Worm (Caenorhabditis elegans) whole organism, L3 larva: ENCODE measurements around the gene daf-31.

Source experiments
- R02D3.7 ChIP-seq: fragments of 150-350 bp; optimal IDR thresholded peaks from 2 replicates; lab custom pipeline; 2014; ENCODE audit warnings: missing biosample characterization, missing genetic modification characterization
- ZK546.5 ChIP-seq: sonication (generic microtip); optimal IDR thresholded peaks from 2 replicates; lab custom pipeline; 2017; ENCODE audit warnings: missing biosample characterization, missing genetic modification characterization
- ama-1 ChIP-seq: fragments of 150-350 bp; optimal IDR thresholded peaks from 2 replicates; lab custom pipeline; 2018
- ceh-16 ChIP-seq: sonication (generic microtip); optimal IDR thresholded peaks from 2 replicates; lab custom pipeline; 2017; ENCODE audit warnings: missing biosample characterization, missing genetic modification characterization
- ceh-28 ChIP-seq: fragments of 150-350 bp; optimal IDR thresholded peaks from 2 replicates; lab custom pipeline; 2014; ENCODE audit warnings: missing biosample characterization, missing genetic modification reagents, missing genetic modification characterization
- ceh-82 ChIP-seq: fragments of 150-350 bp; optimal IDR thresholded peaks from 2 replicates; lab custom pipeline; 2014; ENCODE audit warnings: missing biosample characterization, missing genetic modification characterization
- ceh-9 ChIP-seq: sonication (generic microtip); optimal IDR thresholded peaks from 2 replicates; lab custom pipeline; 2018; ENCODE audit warnings: missing biosample characterization, missing genetic modification characterization
- daf-12 ChIP-seq: fragments of 150-350 bp; optimal IDR thresholded peaks from 2 replicates; lab custom pipeline; 2014; ENCODE audit warnings: missing biosample characterization, missing genetic modification reagents, missing genetic modification characterization
- egl-27 ChIP-seq: sonication (generic microtip); optimal IDR thresholded peaks from 4 replicates; lab custom pipeline; 2017; ENCODE audit warnings: missing biosample characterization, missing genetic modification reagents, missing genetic modification characterization
- egl-5 ChIP-seq: fragments of 150-350 bp; optimal IDR thresholded peaks from 2 replicates; lab custom pipeline; 2017; ENCODE audit warnings: missing biosample characterization, missing genetic modification reagents, missing genetic modification characterization, inconsistent platforms
- elt-1 ChIP-seq: fragments of 150-350 bp; optimal IDR thresholded peaks from 2 replicates; lab custom pipeline; 2014; ENCODE audit warnings: missing biosample characterization, missing genetic modification characterization
- elt-2 ChIP-seq: sonication (generic microtip); optimal IDR thresholded peaks from 2 replicates; lab custom pipeline; 2016; ENCODE audit warnings: missing genetic modification reagents, mild to moderate bottlenecking, missing genetic modification characterization, missing compliant biosample characterization
- eor-1 ChIP-seq, 2 experiments: fragments of 150-350 bp; optimal IDR thresholded peaks; 2 replicates each; lab custom pipeline; 2014 to 2018; ENCODE audit warnings: missing biosample characterization in 2 of 2, missing genetic modification characterization in 2 of 2
- fkh-10 ChIP-seq: sonication (generic microtip); optimal IDR thresholded peaks from 2 replicates; lab custom pipeline; 2017; ENCODE audit warnings: missing biosample characterization, missing genetic modification reagents, missing genetic modification characterization
- fkh-2 ChIP-seq: fragments of 150-350 bp; optimal IDR thresholded peaks from 2 replicates; lab custom pipeline; 2014; ENCODE audit warnings: missing biosample characterization, missing genetic modification reagents, missing genetic modification characterization
- fos-1 ChIP-seq: fragments of 150-350 bp; optimal IDR thresholded peaks from 2 replicates; lab custom pipeline; 2014; ENCODE audit warnings: missing biosample characterization, missing genetic modification characterization
- jun-1 ChIP-seq: fragments of 150-350 bp; optimal IDR thresholded peaks from 2 replicates; lab custom pipeline; 2014; ENCODE audit warnings: missing biosample characterization, missing genetic modification reagents, missing genetic modification characterization
- lin-15B ChIP-seq: fragments of 150-350 bp; optimal IDR thresholded peaks from 2 replicates; lab custom pipeline; 2014; ENCODE audit warnings: missing biosample characterization, missing genetic modification characterization
- lin-39 ChIP-seq: fragments of 150-350 bp; optimal IDR thresholded peaks from 2 replicates; lab custom pipeline; 2018; ENCODE audit warnings: missing biosample characterization, missing genetic modification reagents, missing genetic modification characterization
- lsy-12 ChIP-seq: sonication (generic microtip); optimal IDR thresholded peaks from 2 replicates; lab custom pipeline; 2016; ENCODE audit warnings: mild to moderate bottlenecking, missing genetic modification characterization, missing compliant biosample characterization
- mdl-1 ChIP-seq: fragments of 150-350 bp; optimal IDR thresholded peaks from 2 replicates; lab custom pipeline; 2014; ENCODE audit warnings: missing biosample characterization, missing genetic modification characterization
- nfya-1 ChIP-seq: sonication (generic microtip); optimal IDR thresholded peaks from 2 replicates; lab custom pipeline; 2017; ENCODE audit warnings: missing genetic modification characterization, mild to moderate bottlenecking, missing compliant biosample characterization, antibody characterized with exemption, moderate library complexity; ENCODE audit not compliant: insufficient read depth
- nhr-11 ChIP-seq: fragments of 150-350 bp; optimal IDR thresholded peaks from 2 replicates; lab custom pipeline; 2014; ENCODE audit warnings: missing biosample characterization, missing genetic modification characterization
- nhr-12 ChIP-seq: fragments of 150-350 bp; optimal IDR thresholded peaks from 2 replicates; lab custom pipeline; 2014; ENCODE audit warnings: missing biosample characterization, missing genetic modification characterization
- nhr-23 ChIP-seq: fragments of 150-350 bp; optimal IDR thresholded peaks from 2 replicates; lab custom pipeline; 2014; ENCODE audit warnings: missing biosample characterization, missing genetic modification reagents, missing genetic modification characterization
- nhr-237 ChIP-seq: fragments of 150-350 bp; optimal IDR thresholded peaks from 2 replicates; lab custom pipeline; 2014; ENCODE audit warnings: missing biosample characterization, missing genetic modification characterization
- nhr-25 ChIP-seq: sonication (generic microtip); optimal IDR thresholded peaks from 2 replicates; lab custom pipeline; 2017; ENCODE audit warnings: missing biosample characterization, missing genetic modification characterization
- nhr-43 ChIP-seq: sonication (generic microtip); optimal IDR thresholded peaks from 2 replicates; lab custom pipeline; 2016; ENCODE audit warnings: mild to moderate bottlenecking, missing genetic modification characterization, missing compliant biosample characterization; ENCODE audit not compliant: poor library complexity, severe bottlenecking
- nhr-67 ChIP-seq: fragments of 150-350 bp; optimal IDR thresholded peaks from 2 replicates; lab custom pipeline; 2014; ENCODE audit warnings: missing biosample characterization, missing genetic modification characterization
- nhr-76 ChIP-seq: fragments of 150-350 bp; sonication (generic microtip); optimal IDR thresholded peaks from 5 replicates; lab custom pipeline; 2014; ENCODE audit warnings: missing biosample characterization, missing genetic modification characterization
- nhr-77 ChIP-seq: fragments of 150-350 bp; optimal IDR thresholded peaks from 2 replicates; lab custom pipeline; 2014; ENCODE audit warnings: missing biosample characterization, missing genetic modification characterization
- pqm-1 ChIP-seq: fragments of 150-350 bp; optimal IDR thresholded peaks from 2 replicates; lab custom pipeline; 2017; ENCODE audit warnings: missing biosample characterization, missing genetic modification characterization, inconsistent platforms
- skn-1 ChIP-seq: fragments of 150-350 bp; optimal IDR thresholded peaks from 2 replicates; lab custom pipeline; 2014; ENCODE audit warnings: missing biosample characterization, missing genetic modification characterization
- unc-39 ChIP-seq: sonication (generic microtip); optimal IDR thresholded peaks from 4 replicates; lab custom pipeline; 2017; ENCODE audit warnings: missing biosample characterization, missing genetic modification characterization
- unc-62 ChIP-seq: fragments of 150-350 bp; sonication (generic microtip); optimal IDR thresholded peaks from 4 replicates; lab custom pipeline; 2014; ENCODE audit warnings: missing biosample characterization, missing genetic modification reagents, missing genetic modification characterization
- ztf-11 ChIP-seq: fragments of 150-350 bp; optimal IDR thresholded peaks from 2 replicates; lab custom pipeline; 2014; ENCODE audit warnings: missing biosample characterization, missing genetic modification characterization
- ztf-4 ChIP-seq: fragments of 150-350 bp; optimal IDR thresholded peaks from 2 replicates; lab custom pipeline; 2014; ENCODE audit warnings: missing biosample characterization, missing genetic modification characterization

daf-31 gene

DNA sequence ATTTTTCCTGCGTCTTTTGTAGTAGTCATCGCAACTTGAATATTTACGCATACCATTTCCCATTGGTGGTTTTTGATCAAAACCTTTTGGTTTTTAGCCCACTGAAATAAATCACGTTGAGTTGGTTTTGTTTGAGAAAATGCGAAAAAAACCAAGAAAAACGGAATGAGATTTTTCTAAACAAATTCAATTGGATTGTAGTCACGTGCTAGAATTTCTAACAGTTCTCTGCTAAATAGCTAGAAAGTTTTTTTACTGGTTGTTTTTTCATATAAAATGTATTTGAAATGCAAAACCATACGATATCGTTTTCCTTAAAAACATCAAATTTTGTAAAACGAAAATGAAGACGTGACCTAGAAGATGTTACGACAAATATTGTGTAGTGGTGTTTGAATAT lies 13.5 kb upstream of the daf-31 start, which contains the start of gene K07H8.12:
Gene K07H8.12, minus strand, starts transcription at position 101 of the 400 bp plus-strand sequence.
- TF ChIP-seq fkh-10 (GFP tag; lab: Kevin White, UChicago), result no peak
- TF ChIP-seq ceh-82 (tag; lab: Kevin White, UChicago), result no peak
- no peak for TF ChIP-seq ZK546.5 (tag; lab: Kevin White, UChicago)
- TF ChIP-seq lsy-12, result no peak
- no peak for TF ChIP-seq eor-1 (tag; optimal IDR thresholded peaks at IDR 0.05; lab: Kevin White, UChicago)
- no peak for TF ChIP-seq mdl-1 (tag; lab: Kevin White, UChicago)
- TF ChIP-seq ztf-4, result no peak
- TF ChIP-seq pqm-1 (tag; lab: Kevin White, UChicago), result no peak
- TF ChIP-seq ceh-9, result no peak
- no peak for TF ChIP-seq R02D3.7 (tag; lab: Kevin White, UChicago)
- TF ChIP-seq nhr-23 (tag; lab: Kevin White, UChicago), result no peak
- TF ChIP-seq, all 47 proteins: peak for 0

DNA sequence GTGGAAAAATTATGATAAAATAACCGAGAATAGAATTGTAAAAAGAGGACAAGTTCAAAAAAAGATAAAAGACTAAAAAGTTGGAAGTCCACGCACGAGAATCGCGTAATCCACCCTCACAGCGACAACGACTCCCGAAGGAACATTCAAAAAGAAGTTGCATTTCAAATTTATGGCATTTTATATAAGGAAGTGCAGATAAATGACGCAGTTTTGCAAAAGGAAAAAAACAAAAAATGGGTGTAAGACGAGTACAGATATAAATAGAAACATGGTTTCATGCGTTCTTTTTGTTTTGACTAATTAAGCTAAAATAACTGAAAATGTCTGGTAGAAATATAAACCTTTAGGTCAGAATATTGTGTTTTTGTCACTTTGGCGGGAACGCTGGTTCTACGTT lies 6.9 kb upstream of the daf-31 start:
- no peak for TF ChIP-seq egl-27 (tag; lab: Kevin White, UChicago)
- no peak for TF ChIP-seq nhr-67 (tag; lab: Kevin White, UChicago)
- no peak for TF ChIP-seq unc-39
- no peak for TF ChIP-seq fkh-10 (GFP tag; lab: Kevin White, UChicago)
- no peak for TF ChIP-seq nhr-237
- TF ChIP-seq nhr-25 (tag; lab: Kevin White, UChicago), result no peak
- no peak for TF ChIP-seq eor-1 (tag; optimal IDR thresholded peaks at IDR 0.05; lab: Kevin White, UChicago)
- no peak for TF ChIP-seq ama-1
- no peak for TF ChIP-seq skn-1 (tag; lab: Kevin White, UChicago)
- TF ChIP-seq fos-1 (tag; lab: Kevin White, UChicago), result no peak
- TF ChIP-seq daf-12 (tag; lab: Kevin White, UChicago), result no peak
- no peak for TF ChIP-seq nhr-11 (tag; lab: Kevin White, UChicago)
- TF ChIP-seq lin-39 (tag; lab: Kevin White, UChicago), result no peak
- no peak for TF ChIP-seq ceh-9
- TF ChIP-seq ztf-11, result no peak
- no peak for TF ChIP-seq nfya-1 (tag; lab: Kevin White, UChicago)
- no peak for TF ChIP-seq elt-2 (tag; lab: Kevin White, UChicago)
- TF ChIP-seq lin-15B (tag; lab: Kevin White, UChicago), result no peak
- TF ChIP-seq egl-5 (tag; lab: Kevin White, UChicago), result no peak

DNA sequence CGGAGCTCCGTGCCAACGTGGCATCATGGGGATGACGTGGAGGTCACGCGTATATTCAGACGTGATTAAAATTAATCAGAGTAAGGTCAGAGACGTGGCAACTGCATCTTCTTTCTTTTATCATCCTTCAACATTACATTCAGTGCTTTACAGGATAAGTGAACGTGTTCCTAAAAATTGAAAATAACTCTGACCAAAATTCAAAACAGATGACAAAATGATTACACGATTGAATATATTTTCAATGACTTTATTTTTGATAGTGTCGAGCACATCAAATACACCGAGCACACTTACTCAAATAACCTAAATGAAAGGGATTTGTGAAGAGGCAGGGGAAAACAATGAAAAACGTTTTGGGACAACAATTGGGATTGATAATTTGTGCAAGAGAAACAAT lies 3.7 kb upstream of the daf-31 start, which contains the start of gene K07H8.9:
Gene K07H8.9, minus strand, starts transcription at position 125 of the 400 bp plus-strand sequence.
- TF ChIP-seq ztf-4 (no peak), ceh-28 (tag; lab: Kevin White, UChicago) (no peak), ztf-11 (no peak), nhr-11 (tag; lab: Kevin White, UChicago) (no peak), nhr-12 (tag; lab: Kevin White, UChicago) (no peak), mdl-1 (tag; lab: Kevin White, UChicago) (no peak), nhr-25 (tag; lab: Kevin White, UChicago) (no peak), fkh-2 (tag; lab: Kevin White, UChicago) (no peak), egl-27 (tag; lab: Kevin White, UChicago) (no peak), elt-2 (tag; lab: Kevin White, UChicago) (no peak), jun-1 (tag; lab: Kevin White, UChicago) (no peak), daf-12 (tag; lab: Kevin White, UChicago) (no peak)

DNA sequence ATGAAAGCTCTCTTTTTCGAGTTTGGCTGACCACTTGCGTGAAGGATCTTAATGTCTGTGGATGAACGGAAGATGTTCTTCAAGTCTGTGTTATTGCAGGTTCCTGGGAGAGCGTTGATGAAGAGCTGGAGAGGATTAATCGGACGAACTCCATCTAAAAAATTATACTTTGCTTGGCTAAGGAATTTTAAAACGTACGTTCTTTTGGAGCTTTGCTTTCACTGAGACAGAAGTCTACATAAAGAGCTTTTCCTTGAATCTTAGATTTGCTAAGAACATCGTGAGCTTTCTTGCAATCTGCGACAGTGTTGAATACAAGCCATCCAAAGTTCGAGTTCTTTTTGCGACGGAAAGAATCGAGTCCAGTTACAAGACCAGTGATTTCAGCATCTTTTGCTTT lies 2.8 kb upstream of the daf-31 start:
- no peak for TF ChIP-seq elt-1
- no peak for TF ChIP-seq nhr-43 (tag; lab: Kevin White, UChicago)
- TF ChIP-seq skn-1 (tag; lab: Kevin White, UChicago), result no peak
- no peak for TF ChIP-seq egl-27 (tag; lab: Kevin White, UChicago)
- no peak for TF ChIP-seq unc-62 (GFP tag; lab: Kevin White, UChicago)
- TF ChIP-seq, all 47 proteins: peak for 0

DNA sequence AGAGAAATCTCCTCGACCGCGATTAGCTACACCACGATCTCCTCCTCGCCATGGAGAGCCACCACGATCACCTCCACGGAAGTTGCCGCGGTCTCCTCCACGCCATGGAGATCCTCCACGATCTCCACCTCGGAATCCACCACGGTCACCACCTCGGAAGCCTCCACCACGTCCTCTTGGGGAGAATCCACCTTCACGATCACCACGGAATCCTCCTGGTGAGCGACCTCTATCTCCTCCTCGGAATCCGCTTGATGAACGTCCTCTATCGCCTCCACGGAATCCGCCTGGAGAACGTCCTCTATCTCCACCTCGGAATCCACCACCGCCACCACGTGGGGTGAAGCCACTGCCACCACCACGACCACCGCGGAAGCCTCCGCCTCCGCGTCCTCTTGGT lies 968 bp upstream of the daf-31 start:
- TF ChIP-seq nhr-76 (tag; lab: Kevin White, UChicago) (no peak), ztf-4 (no peak), nhr-23 (tag; lab: Kevin White, UChicago) (no peak), egl-5 (tag; lab: Kevin White, UChicago) (no peak), pqm-1 (tag; lab: Kevin White, UChicago) (no peak), mdl-1 (tag; lab: Kevin White, UChicago) (no peak), nhr-77 (no peak), ceh-16 (tag; lab: Kevin White, UChicago) (no peak), nhr-43 (tag; lab: Kevin White, UChicago) (no peak)
